Worm (Caenorhabditis elegans) whole organism, young adult: Measurements from ENCODE around the gene mlt-9.

Experiments used
- egl-44 ChIP-seq: fragments of 200-800 bp; sonication (Bioruptor generic); IDR thresholded peaks from 2 replicates; pipeline ENCODE4 v1.3.6; 2022; ENCODE audit warnings: missing genetic modification reagents, missing genetic modification characterization, missing compliant biosample characterization
- sdz-38 ChIP-seq: sonication (generic microtip); optimal IDR thresholded peaks from 2 replicates; lab custom pipeline; 2016; ENCODE audit warnings: missing genotype, missing genetic modification characterization, missing compliant biosample characterization

- TF ChIP-seq sdz-38 (tag; lab: Kevin White, UChicago) (no peak), egl-44 (GFP tag; lab: Robert Waterston, UW) (no peak)
These were observed 12.9 kb upstream of the mlt-9 start for ce11 chrX:15120545-15120944.
